Worm (Caenorhabditis elegans): Measurements from ENCODE around the gene W03F8.6.

DNA sequence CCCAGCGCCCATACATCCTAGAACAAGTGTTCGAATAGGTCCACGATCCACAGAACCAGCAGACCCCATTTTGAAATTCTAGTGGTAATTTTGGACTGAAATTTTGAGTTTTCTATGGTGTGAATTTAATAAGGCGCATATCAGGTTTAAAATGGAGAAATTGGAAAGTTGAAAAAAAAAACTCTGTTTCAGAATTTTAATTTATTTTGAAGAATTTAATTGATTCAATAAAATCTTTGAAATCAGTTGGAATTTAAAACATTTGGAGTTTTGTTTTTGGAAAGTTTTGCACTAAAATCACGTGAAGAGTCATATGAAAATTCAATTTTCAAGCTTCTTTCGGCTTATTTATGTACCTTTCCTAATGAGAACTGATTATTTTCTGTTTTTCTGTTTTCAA is 9.2 kb upstream of the W03F8.6 start, which contains the start of gene gpa-18:
- TF ChIP-seq blmp-1 (tag; optimal IDR thresholded peaks at IDR 0.05) (no peak), unc-62 (GFP tag; optimal IDR thresholded peaks at IDR 0.05) (no peak)
